Worm (Caenorhabditis elegans) whole organism, early embryonic: ENCODE measurements around the gene ZK1290.7.

Source experiments
- B0310.2 ChIP-seq: sonication (generic microtip); optimal IDR thresholded peaks from 2 replicates; lab custom pipeline; 2016; ENCODE audit warnings: mild to moderate bottlenecking, missing genetic modification characterization, missing compliant biosample characterization
- F13C5.2 ChIP-seq: sonication (generic microtip); optimal IDR thresholded peaks from 2 replicates; lab custom pipeline; 2017; ENCODE audit warnings: mild to moderate bottlenecking, missing genetic modification characterization, inconsistent platforms, missing compliant biosample characterization
- aly-1 ChIP-seq: sonication (generic microtip); optimal IDR thresholded peaks from 2 replicates; lab custom pipeline; 2016; ENCODE audit warnings: missing genetic modification characterization, missing compliant biosample characterization
- ama-1 ChIP-seq: fragments of 150-350 bp; optimal IDR thresholded peaks from 2 replicates; lab custom pipeline; 2014
- ceh-13 ChIP-seq: fragments of 200-800 bp; sonication (Bioruptor generic); optimal IDR thresholded peaks from 2 replicates; lab custom pipeline; 2018; ENCODE audit warnings: mild to moderate bottlenecking, missing genetic modification characterization, missing compliant biosample characterization
- ceh-36 ChIP-seq: sonication (generic microtip); optimal IDR thresholded peaks from 2 replicates; lab custom pipeline; 2016; ENCODE audit warnings: missing genetic modification characterization, inconsistent platforms, missing compliant biosample characterization
- ets-7 ChIP-seq: sonication (generic microtip); optimal IDR thresholded peaks from 2 replicates; lab custom pipeline; 2016; ENCODE audit warnings: missing genotype, missing genetic modification characterization, missing compliant biosample characterization
- flt-1 ChIP-seq: fragments of 200-800 bp; sonication (Bioruptor generic); IDR thresholded peaks from 2 replicates; pipeline ENCODE4 v1.3.6; 2022; ENCODE audit warnings: missing genetic modification characterization, missing compliant biosample characterization
- hmbx-1 ChIP-seq: sonication (generic microtip); optimal IDR thresholded peaks from 2 replicates; lab custom pipeline; 2016; ENCODE audit warnings: mild to moderate bottlenecking, missing genetic modification characterization, missing compliant biosample characterization
- hmg-4 ChIP-seq: fragments of 200-800 bp; sonication (Bioruptor generic); optimal IDR thresholded peaks from 2 replicates; lab custom pipeline; 2018; ENCODE audit warnings: mild to moderate bottlenecking, missing genetic modification characterization, missing compliant biosample characterization
- hnd-1 ChIP-seq: sonication (generic microtip); optimal IDR thresholded peaks from 2 replicates; lab custom pipeline; 2016; ENCODE audit warnings: missing genetic modification characterization, missing compliant biosample characterization
- pes-1 ChIP-seq: fragments of 200-800 bp; sonication (Bioruptor generic); IDR thresholded peaks from 2 replicates; pipeline ENCODE4 v1.3.6; 2022; ENCODE audit warnings: missing genetic modification reagents, missing genetic modification characterization, missing compliant biosample characterization
- scrt-1 ChIP-seq: fragments of 200-800 bp; sonication (Bioruptor generic); IDR thresholded peaks from 2 replicates; pipeline ENCODE4 v1.3.6; 2022; ENCODE audit warnings: missing genetic modification characterization, missing compliant biosample characterization
- sea-1 ChIP-seq: fragments of 200-800 bp; sonication (Bioruptor generic); conservative IDR thresholded peaks from 2 replicates; pipeline ENCODE4 v1.3.6; 2022; ENCODE audit warnings: missing genetic modification characterization, missing compliant biosample characterization
- tbx-11 ChIP-seq: fragments of 200-800 bp; sonication (Bioruptor generic); IDR thresholded peaks from 2 replicates; pipeline ENCODE4 v1.3.6; 2022; ENCODE audit warnings: missing genetic modification characterization, missing compliant biosample characterization
- tbx-37 ChIP-seq: fragments of 200-800 bp; sonication (Bioruptor generic); conservative IDR thresholded peaks from 2 replicates; pipeline ENCODE4 v1.3.6; 2022; ENCODE audit warnings: missing genetic modification reagents, missing genetic modification characterization, missing compliant biosample characterization
- tra-4 ChIP-seq: sonication (generic microtip); optimal IDR thresholded peaks from 2 replicates; lab custom pipeline; 2017; ENCODE audit warnings: missing genetic modification characterization, missing compliant biosample characterization

The ZK1290.7 gene

DNA sequence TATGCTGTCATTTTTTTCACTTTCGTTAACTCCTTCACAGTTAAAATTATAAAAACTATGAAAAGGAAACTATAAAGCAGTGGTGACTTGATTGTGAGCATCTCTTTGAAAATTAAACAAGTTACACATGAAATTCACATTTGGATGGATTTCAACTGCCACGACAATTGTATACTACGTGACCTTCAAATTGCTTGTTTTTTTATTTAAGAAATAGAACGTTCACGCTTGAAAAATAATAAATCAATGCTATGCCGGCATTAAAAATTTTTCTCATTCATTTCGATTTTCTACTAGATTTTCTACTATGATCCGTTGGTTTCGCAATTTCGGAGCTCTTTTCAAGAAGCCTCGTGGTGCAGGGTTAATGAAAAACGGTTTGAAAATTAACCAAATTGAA, at the start of gene ZK1290.7, which contains the start of gene rnh-1.1:
Gene ZK1290.7, minus strand, starts transcription at position 101 of the 400 bp plus-strand sequence.
Gene rnh-1.1, plus strand, starts transcription at position 281 of the 400 bp plus-strand sequence.
- TF ChIP-seq ama-1 (lab: Kevin White, UChicago) (no peak), scrt-1 (GFP tag; lab: Robert Waterston, UW) (no peak), hnd-1 (tag; lab: Kevin White, UChicago) (no peak), ceh-36 (tag; lab: Kevin White, UChicago) (no peak), pes-1 (GFP tag; lab: Robert Waterston, UW) (no peak), B0310.2 (tag; lab: Kevin White, UChicago) (no peak), ets-7 (tag; lab: Kevin White, UChicago) (no peak), tbx-11 (GFP tag; lab: Robert Waterston, UW) (no peak), aly-1 (tag; lab: Kevin White, UChicago) (no peak), hmg-4 (GFP tag; lab: Kevin White, UChicago) (no peak), sea-1 (GFP tag; lab: Robert Waterston, UW) (no peak), tra-4 (tag; lab: Kevin White, UChicago) (no peak), flt-1 (no peak), tbx-37 (GFP tag; lab: Robert Waterston, UW) (no peak), ceh-13 (GFP tag; lab: Kevin White, UChicago) (no peak), hmbx-1 (no peak), F13C5.2 (tag; lab: Kevin White, UChicago) (no peak)

- TF ChIP-seq tbx-37 (GFP tag; lab: Robert Waterston, UW): no peak
- no peak for TF ChIP-seq ets-7 (tag; lab: Kevin White, UChicago)
- no peak for TF ChIP-seq sea-1 (GFP tag; lab: Robert Waterston, UW)
- no peak for TF ChIP-seq ama-1 (lab: Kevin White, UChicago)
- TF ChIP-seq aly-1 (tag; lab: Kevin White, UChicago): no peak
- no peak for TF ChIP-seq pes-1 (GFP tag; lab: Robert Waterston, UW)
- TF ChIP-seq ceh-36 (tag; lab: Kevin White, UChicago): no peak
- no peak for TF ChIP-seq tra-4 (tag; lab: Kevin White, UChicago)
- no peak for TF ChIP-seq flt-1
- no peak for TF ChIP-seq tbx-11 (GFP tag; lab: Robert Waterston, UW)
- no peak for TF ChIP-seq hnd-1 (tag; lab: Kevin White, UChicago)
- no peak for TF ChIP-seq ceh-13 (GFP tag; lab: Kevin White, UChicago)
- TF ChIP-seq B0310.2 (tag; lab: Kevin White, UChicago): no peak
- TF ChIP-seq scrt-1 (GFP tag; lab: Robert Waterston, UW): no peak
- no peak for TF ChIP-seq hmbx-1
- no peak for TF ChIP-seq F13C5.2 (tag; lab: Kevin White, UChicago)
Observed at ce11 chrII:7574143-7574542, 48.8 kb upstream of the ZK1290.7 start, which contains the start of gene F35D2.2. F35D2.2 (plus strand) TSS chrII:7574443.

DNA sequence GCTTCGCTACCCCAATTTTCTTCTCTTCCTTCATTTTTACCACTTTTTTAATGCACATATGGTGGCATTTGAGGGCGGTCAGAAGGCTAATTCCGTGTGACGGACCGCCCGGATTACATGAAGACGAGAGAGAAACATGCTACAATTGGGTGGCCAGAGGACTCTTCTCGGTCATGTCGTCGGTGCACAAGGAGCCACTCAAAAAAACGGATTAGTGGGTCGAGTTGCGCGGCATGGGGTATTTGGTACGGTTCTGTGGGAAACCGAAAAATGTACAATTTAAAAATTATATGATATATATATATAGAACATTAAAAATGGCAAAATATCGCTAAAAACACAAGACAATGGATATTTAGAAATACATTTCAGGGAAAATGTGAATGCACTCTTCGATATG, 45.5 kb upstream of the ZK1290.7 start:
- TF ChIP-seq ceh-13 (GFP tag; lab: Kevin White, UChicago): no peak
- peak; percentile 62 for TF ChIP-seq ceh-36 (tag; lab: Kevin White, UChicago)

DNA sequence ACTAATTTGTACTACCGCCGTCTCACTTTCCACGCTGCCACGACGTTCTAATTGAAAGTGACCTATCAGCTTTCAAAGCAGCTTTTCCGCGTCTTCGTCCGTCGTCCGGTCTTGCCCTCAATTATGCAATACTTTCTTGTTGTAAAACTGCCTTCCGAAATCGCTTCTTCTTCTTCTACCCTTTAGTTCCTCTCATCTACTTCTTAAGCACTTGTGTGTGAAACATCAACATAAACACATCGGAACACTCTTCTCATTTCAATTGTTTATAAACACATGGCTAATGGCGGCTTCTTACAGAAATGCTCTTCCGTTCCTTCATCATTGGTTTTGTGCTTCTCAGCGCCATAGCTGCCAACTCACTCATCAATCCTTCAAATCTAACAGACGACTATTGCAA, 44.9 kb upstream of the ZK1290.7 start, which contains the start of gene F35D2.3:
Gene F35D2.3, plus strand, starts transcription at position 301 of the 400 bp plus-strand sequence.
- TF ChIP-seq ceh-36 (tag; lab: Kevin White, UChicago) (no peak), flt-1 (no peak), ets-7 (tag; lab: Kevin White, UChicago) (no peak), ama-1 (lab: Kevin White, UChicago) (no peak), scrt-1 (GFP tag; lab: Robert Waterston, UW) (no peak), aly-1 (tag; lab: Kevin White, UChicago) (no peak), tbx-11 (GFP tag; lab: Robert Waterston, UW) (no peak), B0310.2 (tag; lab: Kevin White, UChicago) (no peak), tra-4 (tag; lab: Kevin White, UChicago) (no peak)

ce11 chrII:7562616-7563015, 37.3 kb upstream of the ZK1290.7 start:
- TF ChIP-seq hmg-4 (GFP tag; lab: Kevin White, UChicago) (no peak), tra-4 (tag; lab: Kevin White, UChicago) (no peak), ceh-36 (tag; lab: Kevin White, UChicago) (no peak), aly-1 (tag; lab: Kevin White, UChicago) (no peak), ama-1 (lab: Kevin White, UChicago) (no peak), B0310.2 (tag; lab: Kevin White, UChicago) (no peak), scrt-1 (GFP tag; lab: Robert Waterston, UW) (no peak), hnd-1 (tag; lab: Kevin White, UChicago) (no peak), hmbx-1 (no peak), F13C5.2 (tag; lab: Kevin White, UChicago) (no peak), sea-1 (GFP tag; lab: Robert Waterston, UW) (no peak), ets-7 (tag; lab: Kevin White, UChicago) (no peak), tbx-37 (GFP tag; lab: Robert Waterston, UW) (no peak), flt-1 (no peak), pes-1 (GFP tag; lab: Robert Waterston, UW) (no peak), tbx-11 (GFP tag; lab: Robert Waterston, UW) (no peak), ceh-13 (GFP tag; lab: Kevin White, UChicago) (no peak)

ce11 chrII:7561494-7561893, 36.1 kb upstream of the ZK1290.7 start, which contains the start of the genes ZK1290.11 and ZK1290.1:
ZK1290.11 (minus strand) TSS chrII:7561594.
ZK1290.1 (plus strand) TSS chrII:7561764.
- TF ChIP-seq F13C5.2 (tag; lab: Kevin White, UChicago): no peak
- TF ChIP-seq ama-1 (lab: Kevin White, UChicago): no peak
- TF ChIP-seq ets-7 (tag; lab: Kevin White, UChicago): no peak
- no peak for TF ChIP-seq ceh-13 (GFP tag; lab: Kevin White, UChicago)
- no peak for TF ChIP-seq tra-4 (tag; lab: Kevin White, UChicago)
- TF ChIP-seq sea-1 (GFP tag; lab: Robert Waterston, UW): no peak
- TF ChIP-seq B0310.2 (tag; lab: Kevin White, UChicago): no peak
- no peak for TF ChIP-seq hmg-4 (GFP tag; lab: Kevin White, UChicago)
- no peak for TF ChIP-seq pes-1 (GFP tag; lab: Robert Waterston, UW)
- TF ChIP-seq tbx-37 (GFP tag; lab: Robert Waterston, UW): no peak
- no peak for TF ChIP-seq hmbx-1
- TF ChIP-seq scrt-1 (GFP tag; lab: Robert Waterston, UW): no peak
- TF ChIP-seq tbx-11 (GFP tag; lab: Robert Waterston, UW): no peak
- TF ChIP-seq aly-1 (tag; lab: Kevin White, UChicago): no peak
- no peak for TF ChIP-seq hnd-1 (tag; lab: Kevin White, UChicago)
- no peak for TF ChIP-seq flt-1
- TF ChIP-seq ceh-36 (tag; lab: Kevin White, UChicago): no peak
